Worm (Caenorhabditis elegans): ENCODE measurements around the gene C16D9.1.

DNA sequence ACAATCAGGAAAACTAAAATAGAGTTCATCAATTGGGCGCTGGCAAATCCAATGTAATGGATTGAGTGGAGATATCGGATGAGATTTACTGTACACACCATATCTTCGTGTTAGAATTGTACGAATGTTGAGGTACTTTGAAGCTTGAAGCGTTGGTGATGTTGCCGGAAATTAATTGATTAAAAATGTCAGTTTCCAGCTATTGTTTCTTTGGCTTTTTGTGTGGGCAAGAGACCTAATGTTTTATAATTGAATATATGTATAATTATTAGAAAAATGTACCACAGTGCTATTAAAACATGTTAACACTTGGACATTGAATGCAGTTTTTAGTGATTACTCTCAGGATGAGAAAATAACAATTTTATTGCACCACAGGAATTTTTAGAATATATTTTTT, 19.7 kb downstream of the C16D9.1 start, which contains the start of gene str-136:
- TF ChIP-seq elt-3 (tag; optimal IDR thresholded peaks at IDR 0.05) (no peak), mep-1 (tag; optimal IDR thresholded peaks at IDR 0.05) (no peak), blmp-1 (tag; optimal IDR thresholded peaks at IDR 0.05) (no peak), bed-3 (GFP tag; optimal IDR thresholded peaks at IDR 0.05) (no peak), mls-2 (tag; optimal IDR thresholded peaks at IDR 0.05) (no peak)
